Worm (Caenorhabditis elegans) whole organism, L3 larva: ENCODE data around the gene ttr-19.

Experiments used
- R02D3.7 ChIP-seq: fragments of 150-350 bp; optimal IDR thresholded peaks from 2 replicates; lab custom pipeline; 2014; ENCODE audit warnings: missing biosample characterization, missing genetic modification characterization
- daf-12 ChIP-seq: fragments of 150-350 bp; optimal IDR thresholded peaks from 2 replicates; lab custom pipeline; 2014; ENCODE audit warnings: missing biosample characterization, missing genetic modification reagents, missing genetic modification characterization
- elt-3 ChIP-seq, 3 experiments: fragments of 150-350 bp in 1 of 3; sonication (generic microtip) in 2 of 3; optimal IDR thresholded peaks; 2 replicates in 2 of 3; 4 replicates in 1 of 3; lab custom pipeline; 2014 to 2017; ENCODE audit warnings: missing biosample characterization in 3 of 3, missing genetic modification characterization in 3 of 3
- jun-1 ChIP-seq: fragments of 150-350 bp; optimal IDR thresholded peaks from 2 replicates; lab custom pipeline; 2014; ENCODE audit warnings: missing biosample characterization, missing genetic modification reagents, missing genetic modification characterization
- nhr-43 ChIP-seq: sonication (generic microtip); optimal IDR thresholded peaks from 2 replicates; lab custom pipeline; 2016; ENCODE audit warnings: mild to moderate bottlenecking, missing genetic modification characterization, missing compliant biosample characterization; ENCODE audit not compliant: poor library complexity, severe bottlenecking
- skn-1 ChIP-seq: fragments of 150-350 bp; optimal IDR thresholded peaks from 2 replicates; lab custom pipeline; 2014; ENCODE audit warnings: missing biosample characterization, missing genetic modification characterization
- snpc-4 ChIP-seq: fragments of 150-350 bp; optimal IDR thresholded peaks from 2 replicates; lab custom pipeline; 2014; ENCODE audit warnings: missing biosample characterization, missing genetic modification characterization
- unc-39 ChIP-seq: sonication (generic microtip); optimal IDR thresholded peaks from 4 replicates; lab custom pipeline; 2017; ENCODE audit warnings: missing biosample characterization, missing genetic modification characterization

ce11 chrV:10183810-10184209, 43.4 kb downstream of the ttr-19 start:
- TF ChIP-seq nhr-43 (tag; lab: Kevin White, UChicago) (no peak), jun-1 (no peak), R02D3.7 (no peak), skn-1 (tag; lab: Kevin White, UChicago) (no peak), snpc-4 (tag; lab: Kevin White, UChicago) (no peak), unc-39 (no peak), daf-12 (tag; lab: Kevin White, UChicago) (no peak), elt-3 (tag; optimal IDR thresholded peaks at IDR 0.05; lab: Kevin White, UChicago) (no peak)
